Fruit fly (Drosophila melanogaster) whole organism, embryonic: ENCODE results near the gene Gyc88E.
A peak's percentile ranks its signal among the peaks of the same experiment; 100 is the strongest.

ENCODE experiments used
- Adf1 ChIP-seq: fragments of 200-800 bp; sonication (Bioruptor generic); IDR thresholded peaks from 2 replicates; pipeline ENCODE4 v1.3.6; 2022; ENCODE audit warnings: missing biosample characterization, missing genetic modification characterization
- Antp ChIP-seq: fragments of 200-800 bp; sonication (Bioruptor generic); optimal IDR thresholded peaks from 3 replicates; lab custom pipeline; 2016; ENCODE audit warnings: missing biosample characterization, missing genetic modification characterization
- Bgb ChIP-seq: fragments of 200-800 bp; sonication (Bioruptor generic); IDR thresholded peaks from 2 replicates; pipeline ENCODE4 v1.3.6; 2022; ENCODE audit warnings: missing biosample characterization, missing genetic modification characterization; ENCODE audit not compliant: partially characterized antibody
- Blimp-1 ChIP-seq: fragments of 200-800 bp; sonication (Bioruptor generic); optimal IDR thresholded peaks from 3 replicates; lab custom pipeline; 2018; ENCODE audit warnings: missing biosample characterization, missing genetic modification characterization, mild to moderate bottlenecking, moderate library complexity, missing genetic modification reagents
- BtbVII ChIP-seq: fragments of 200-800 bp; sonication (Bioruptor generic); optimal IDR thresholded peaks from 3 replicates; lab custom pipeline; 2017; ENCODE audit warnings: missing biosample characterization, mild to moderate bottlenecking, missing genetic modification characterization
- C15 ChIP-seq: fragments of 200-800 bp; sonication (Bioruptor generic); IDR thresholded peaks from 3 replicates; pipeline ENCODE4 v1.3.6; 2022; ENCODE audit warnings: missing biosample characterization, missing genetic modification characterization
- CG11093 ChIP-seq: fragments of 200-800 bp; sonication (Bioruptor generic); IDR thresholded peaks from 3 replicates; pipeline ENCODE4 v1.3.6; 2022; ENCODE audit warnings: missing biosample characterization, missing genetic modification characterization
- CG11247 ChIP-seq: fragments of 200-800 bp; sonication (Bioruptor generic); IDR thresholded peaks from 2 replicates; pipeline ENCODE4 v1.3.6; 2022; ENCODE audit warnings: missing biosample characterization, missing genetic modification characterization
- CG13123 ChIP-seq: fragments of 200-800 bp; sonication (Bioruptor generic); optimal IDR thresholded peaks from 2 replicates; lab custom pipeline; 2016; ENCODE audit warnings: missing biosample characterization, missing genetic modification characterization
- CG13296 ChIP-seq: fragments of 200-800 bp; sonication (Bioruptor generic); optimal IDR thresholded peaks from 3 replicates; lab custom pipeline; 2018; ENCODE audit warnings: missing biosample characterization, mild to moderate bottlenecking, missing genetic modification characterization
- CG14050 ChIP-seq: fragments of 200-800 bp; sonication (Bioruptor generic); IDR thresholded peaks from 3 replicates; pipeline ENCODE4 v1.3.6; 2022; ENCODE audit warnings: missing biosample characterization, missing genetic modification characterization
- CG14667 ChIP-seq: fragments of 200-800 bp; sonication (Bioruptor generic); IDR thresholded peaks from 2 replicates; pipeline ENCODE4 v1.3.6; 2022; ENCODE audit warnings: missing biosample characterization, missing genetic modification characterization
- CG15514 ChIP-seq: fragments of 200-800 bp; sonication (Bioruptor generic); optimal IDR thresholded peaks from 3 replicates; lab custom pipeline; 2017; ENCODE audit warnings: missing biosample characterization, missing genetic modification characterization, mild to moderate bottlenecking, moderate library complexity, missing genetic modification reagents
- CG16779 ChIP-seq: fragments of 200-800 bp; sonication (Bioruptor generic); IDR thresholded peaks from 2 replicates; pipeline ENCODE4 v1.3.6; 2022; ENCODE audit warnings: missing biosample characterization, missing genetic modification characterization
- CG17361 ChIP-seq: fragments of 200-800 bp; sonication (Bioruptor generic); IDR thresholded peaks from 3 replicates; pipeline ENCODE4 v1.3.6; 2022; ENCODE audit warnings: missing biosample characterization, missing genetic modification characterization
- CG17802 ChIP-seq: fragments of 200-800 bp; sonication (Bioruptor generic); optimal IDR thresholded peaks from 2 replicates; lab custom pipeline; 2018; ENCODE audit warnings: missing biosample characterization, mild to moderate bottlenecking, missing genetic modification characterization, moderate library complexity
- CG18011 ChIP-seq: fragments of 200-800 bp; sonication (Bioruptor generic); optimal IDR thresholded peaks from 2 replicates; lab custom pipeline; 2017; ENCODE audit warnings: missing biosample characterization, missing genetic modification characterization, mild to moderate bottlenecking, moderate library complexity, missing genotype
- CG2712 ChIP-seq: fragments of 200-800 bp; optimal IDR thresholded peaks from 3 replicates; lab custom pipeline; 2019; ENCODE audit warnings: missing biosample characterization, mild to moderate bottlenecking, missing genetic modification characterization, moderate library complexity
- CG33557 ChIP-seq: fragments of 200-800 bp; sonication (Bioruptor generic); optimal IDR thresholded peaks from 2 replicates; lab custom pipeline; 2019; ENCODE audit warnings: missing biosample characterization, mild to moderate bottlenecking, missing genetic modification characterization, moderate library complexity
- CG34224 ChIP-seq: fragments of 200-800 bp; sonication (Bioruptor generic); IDR thresholded peaks from 3 replicates; pipeline ENCODE4 v1.3.6; 2022; ENCODE audit warnings: missing biosample characterization, missing genetic modification characterization; ENCODE audit not compliant: partially characterized antibody
- CG4360 ChIP-seq: fragments of 200-800 bp; sonication (Bioruptor generic); IDR thresholded peaks from 2 replicates; pipeline ENCODE4 v1.3.6; 2022; ENCODE audit warnings: missing biosample characterization, missing genetic modification characterization
- CG4404 ChIP-seq: fragments of 200-800 bp; sonication (Bioruptor generic); IDR thresholded peaks from 2 replicates; pipeline ENCODE4 v1.3.6; 2022; ENCODE audit warnings: missing biosample characterization, missing genetic modification characterization
- CG4424 ChIP-seq: fragments of 200-800 bp; sonication (Bioruptor generic); optimal IDR thresholded peaks from 3 replicates; lab custom pipeline; 2016; ENCODE audit warnings: missing biosample characterization, missing genetic modification characterization
- CG6683 ChIP-seq: fragments of 200-800 bp; sonication (Bioruptor generic); optimal IDR thresholded peaks from 2 replicates; lab custom pipeline; 2017; ENCODE audit warnings: missing biosample characterization, mild to moderate bottlenecking, missing genetic modification characterization, missing genetic modification reagents
- CG7745 ChIP-seq: fragments of 200-800 bp; sonication (Bioruptor generic); optimal IDR thresholded peaks from 2 replicates; lab custom pipeline; 2018; ENCODE audit warnings: missing biosample characterization, mild to moderate bottlenecking, missing genetic modification characterization, moderate library complexity
- Dp ChIP-seq: fragments of 200-800 bp; sonication (Bioruptor generic); optimal IDR thresholded peaks from 2 replicates; lab custom pipeline; 2018; ENCODE audit warnings: missing biosample characterization, mild to moderate bottlenecking, missing genetic modification characterization, moderate library complexity
- E2f2 ChIP-seq: fragments of 200-800 bp; sonication (Bioruptor generic); IDR thresholded peaks from 2 replicates; pipeline ENCODE4 v1.3.6; 2022; ENCODE audit warnings: missing biosample characterization, missing genetic modification characterization
- Gug ChIP-seq: fragments of 200-800 bp; sonication (Bioruptor generic); IDR thresholded peaks from 4 replicates; pipeline ENCODE4 v1.3.6; 2022; ENCODE audit warnings: missing biosample characterization, missing genetic modification characterization
- HLH54F ChIP-seq: fragments of 200-800 bp; sonication (Bioruptor generic); optimal IDR thresholded peaks from 3 replicates; lab custom pipeline; 2016; ENCODE audit warnings: missing biosample characterization, missing genetic modification characterization
- Hsf ChIP-seq: fragments of 200-800 bp; sonication (Bioruptor generic); optimal IDR thresholded peaks from 3 replicates; lab custom pipeline; 2016; ENCODE audit warnings: missing biosample characterization, missing genetic modification characterization
- Lpt ChIP-seq: fragments of >200 bp; optimal IDR thresholded peaks from 2 replicates; lab custom pipeline; 2018; ENCODE audit warnings: missing biosample characterization, missing genetic modification characterization
- Pdp1 ChIP-seq, 2 experiments: fragments of 200-800 bp; sonication (Bioruptor generic); optimal IDR thresholded peaks; 3 replicates each; lab custom pipeline; 2016; ENCODE audit warnings: missing biosample characterization in 2 of 2, missing genetic modification characterization in 2 of 2, mild to moderate bottlenecking in 1 of 2, moderate library complexity in 1 of 2
- Usf ChIP-seq: fragments of 200-800 bp; sonication (Bioruptor generic); optimal IDR thresholded peaks from 2 replicates; lab custom pipeline; 2017; ENCODE audit warnings: missing genotype, missing biosample characterization, missing genetic modification characterization
- YL-1 ChIP-seq: fragments of 200-800 bp; sonication (Bioruptor generic); optimal IDR thresholded peaks from 3 replicates; lab custom pipeline; 2017; ENCODE audit warnings: missing biosample characterization, mild to moderate bottlenecking, missing genetic modification characterization
- ara ChIP-seq: fragments of 200-800 bp; sonication (Bioruptor generic); IDR thresholded peaks from 2 replicates; pipeline ENCODE4 v1.3.6; 2022; ENCODE audit warnings: missing biosample characterization, missing genetic modification characterization
- dan ChIP-seq: fragments of 200-800 bp; sonication (Bioruptor generic); IDR thresholded peaks from 2 replicates; pipeline ENCODE4 v1.3.6; 2022; ENCODE audit warnings: missing biosample characterization, missing genetic modification characterization
- fd102C ChIP-seq: fragments of 200-800 bp; sonication (Bioruptor generic); optimal IDR thresholded peaks from 2 replicates; lab custom pipeline; 2018; ENCODE audit warnings: missing biosample characterization, mild to moderate bottlenecking, missing genetic modification characterization, moderate library complexity
- gcm2 ChIP-seq: fragments of 200-800 bp; sonication (Bioruptor generic); optimal IDR thresholded peaks from 2 replicates; lab custom pipeline; 2016; ENCODE audit warnings: missing biosample characterization, missing genetic modification characterization
- hkb ChIP-seq, 2 experiments: fragments of 200-800 bp in 1 of 2; fragments of >200 bp in 1 of 2; sonication (Bioruptor generic) in 1 of 2; IDR thresholded peaks in 1 of 2; optimal IDR thresholded peaks in 1 of 2; 2 replicates each; pipeline versions ENCODE4 v1.3.6 to Lab custom; 2017 to 2022; ENCODE audit warnings: missing biosample characterization in 1 of 2, missing genetic modification characterization in 1 of 2
- ken ChIP-seq: fragments of 200-800 bp; sonication (Bioruptor generic); IDR thresholded peaks from 3 replicates; pipeline ENCODE4 v1.3.6; 2022; ENCODE audit warnings: missing biosample characterization, missing genetic modification characterization
- lola ChIP-seq, 3 experiments: fragments of >200 bp in 2 of 3; fragments of 200-800 bp in 1 of 3; sonication (Bioruptor generic) in 1 of 3; optimal IDR thresholded peaks; 2 replicates each; lab custom pipeline; 2017 to 2019; ENCODE audit warnings: missing biosample characterization in 3 of 3, missing genetic modification characterization in 3 of 3, mild to moderate bottlenecking in 1 of 3, moderate library complexity in 1 of 3
- lov ChIP-seq, 2 experiments: fragments of 200-800 bp in 1 of 2; fragments of >200 bp in 1 of 2; sonication (Bioruptor generic) in 1 of 2; IDR thresholded peaks in 1 of 2; optimal IDR thresholded peaks in 1 of 2; 2 replicates in 1 of 2; 3 replicates in 1 of 2; pipeline versions ENCODE4 v1.3.6 to Lab custom; 2017 to 2022; ENCODE audit warnings: missing biosample characterization in 1 of 2, missing genetic modification characterization in 1 of 2
- mld ChIP-seq: fragments of 200-800 bp; sonication (Bioruptor generic); IDR thresholded peaks from 3 replicates; pipeline ENCODE4 v1.3.6; 2022; ENCODE audit warnings: missing biosample characterization, missing genetic modification characterization; ENCODE audit not compliant: partially characterized antibody
- otp ChIP-seq: fragments of 200-800 bp; sonication (Bioruptor generic); IDR thresholded peaks from 3 replicates; pipeline ENCODE4, ENCODE4 v1.3.6; 2022; ENCODE audit warnings: missing biosample characterization, missing genetic modification characterization
- ro ChIP-seq: fragments of 200-800 bp; sonication (Bioruptor generic); IDR thresholded peaks from 2 replicates; pipeline ENCODE4 v1.3.6; 2022; ENCODE audit warnings: missing biosample characterization, missing genetic modification characterization
- sens ChIP-seq: fragments of 200-800 bp; sonication (Bioruptor generic); peaks from one replicate; lab custom pipeline; 2016; ENCODE audit warnings: missing biosample characterization, missing genetic modification characterization
- tup ChIP-seq: fragments of 200-800 bp; sonication (Bioruptor generic); optimal IDR thresholded peaks from 2 replicates; lab custom pipeline; 2016; ENCODE audit warnings: missing biosample characterization, mild to moderate bottlenecking, missing genetic modification characterization, moderate library complexity
- twi ChIP-seq: fragments of 200-800 bp; optimal IDR thresholded peaks from 2 replicates; lab custom pipeline; 2019; ENCODE audit warnings: missing biosample characterization, mild to moderate bottlenecking, missing genetic modification characterization, moderate library complexity
- unc-4 ChIP-seq: fragments of 200-800 bp; sonication (Bioruptor generic); IDR thresholded peaks from 2 replicates; pipeline ENCODE4 v1.3.6; 2022; ENCODE audit warnings: missing biosample characterization, missing genetic modification characterization; ENCODE audit not compliant: partially characterized antibody
- yki ChIP-seq: fragments of >200 bp; optimal IDR thresholded peaks from 3 replicates; lab custom pipeline; 2018

The Gyc88E gene

DNA sequence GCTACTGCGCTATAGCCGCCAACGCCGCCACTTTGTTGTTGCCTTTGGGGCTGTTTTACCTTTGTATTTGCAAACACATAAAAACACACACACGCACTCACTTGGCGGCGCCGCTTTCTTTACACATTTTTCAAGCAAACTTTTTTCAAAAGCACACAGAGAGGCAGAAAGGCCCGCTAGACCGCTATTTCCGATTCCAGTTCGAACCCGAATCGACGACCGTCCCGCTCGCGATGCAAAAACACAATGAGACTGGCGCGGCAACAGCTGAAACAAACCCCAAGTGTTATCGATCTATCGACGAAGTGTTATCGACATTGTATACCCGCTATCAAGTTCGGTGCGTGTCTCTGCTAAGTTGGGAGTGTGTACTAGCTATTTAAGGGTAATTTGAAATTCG is 18.5 kb upstream of the Gyc88E start, which contains the start of gene CG42788 (continued):
- TF ChIP-seq lola (GFP tag; optimal IDR thresholded peaks at IDR 0.05; lab: Kevin White, UChicago) (peak in 1 of 3 experiments; percentile 21), CG18011 (GFP tag; lab: Kevin White, UChicago) (peak; percentile 62), twi (tag; lab: Kevin White, UChicago) (peak; percentile 39), Adf1 (GFP tag; lab: Robert Waterston, UW) (no peak), hkb (optimal IDR thresholded peaks at IDR 0.05; lab: Kevin White, UChicago) (no peak), hkb (GFP tag; IDR thresholded peaks at IDR 0.05; lab: Robert Waterston, UW) (no peak), HLH54F (GFP tag; lab: Kevin White, UChicago) (peak; percentile 57), dan (GFP tag; lab: Robert Waterston, UW) (no peak), ro (GFP tag; lab: Robert Waterston, UW) (no peak), mld (GFP tag; lab: Robert Waterston, UW) (no peak), Lpt (GFP tag; lab: Kevin White, UChicago) (no peak), Usf (GFP tag; lab: Kevin White, UChicago) (no peak), CG4424 (GFP tag; lab: Kevin White, UChicago) (peak; percentile 16), tup (GFP tag; lab: Kevin White, UChicago) (no peak), Blimp-1 (GFP tag; lab: Kevin White, UChicago) (no peak), CG13123 (GFP tag; lab: Kevin White, UChicago) (peak; percentile 30), Antp (GFP tag; lab: Kevin White, UChicago) (peak; percentile 40), CG34224 (GFP tag; lab: Robert Waterston, UW) (no peak), CG11247 (GFP tag; lab: Robert Waterston, UW) (no peak), CG15514 (GFP tag; lab: Kevin White, UChicago) (peak; percentile 65), Hsf (GFP tag; lab: Kevin White, UChicago) (peak; percentile 61), C15 (GFP tag; lab: Robert Waterston, UW) (no peak), Gug (0 out of 4 replicates have a peak, but pooled peaks have one; percentile 51), YL-1 (GFP tag; lab: Kevin White, UChicago) (peak; percentile 22), BtbVII (no peak), CG16779 (GFP tag; lab: Robert Waterston, UW) (no peak), fd102C (GFP tag; lab: Kevin White, UChicago) (peak; percentile 9), otp (GFP tag; lab: Robert Waterston, UW) (no peak), Pdp1 (GFP tag; optimal IDR thresholded peaks at IDR 0.05; lab: Kevin White, UChicago) (peak in 1 of 2 experiments; percentile 76), Dp (GFP tag; lab: Kevin White, UChicago) (peak; percentile 83), Bgb (GFP tag; lab: Robert Waterston, UW) (no peak), CG4404 (GFP tag; lab: Robert Waterston, UW) (no peak), unc-4 (GFP tag; lab: Robert Waterston, UW) (no peak), gcm2 (peak; percentile 85), CG14050 (GFP tag; lab: Robert Waterston, UW) (no peak), yki (lab: Kevin White, UChicago) (no peak), ara (no peak), E2f2 (GFP tag; lab: Robert Waterston, UW) (no peak), CG14667 (no peak), CG33557 (GFP tag; lab: Kevin White, UChicago) (peak; percentile 46), CG17361 (no peak), ken (GFP tag; lab: Robert Waterston, UW) (no peak), CG17802 (tag; lab: Kevin White, UChicago) (peak; percentile 11), CG13296 (GFP tag; lab: Kevin White, UChicago) (peak; percentile 22), sens (peak; percentile 94), CG7745 (tag; lab: Kevin White, UChicago) (peak; percentile 79), CG4360 (GFP tag; lab: Robert Waterston, UW) (no peak), CG6683 (no peak), CG11093 (GFP tag; lab: Robert Waterston, UW) (no peak), lov (optimal IDR thresholded peaks at IDR 0.05; lab: Kevin White, UChicago) (no peak), lov (GFP tag; IDR thresholded peaks at IDR 0.05; lab: Robert Waterston, UW) (no peak), CG2712 (tag; lab: Kevin White, UChicago) (peak; percentile 68)
